Worm (Caenorhabditis elegans) whole organism, L4 larva: ENCODE data around the gene F28F9.3.

Experiments used
- aha-1 ChIP-seq: fragments of 150-350 bp; peaks from one replicate; lab custom pipeline; 2014; ENCODE audit warnings: missing biosample characterization, missing genetic modification characterization
- ces-1 ChIP-seq: fragments of 150-350 bp; sonication (generic microtip); optimal IDR thresholded peaks from 4 replicates; lab custom pipeline; 2014; ENCODE audit warnings: missing biosample characterization, missing genetic modification reagents, missing genetic modification characterization
- duxl-1 ChIP-seq: sonication (generic microtip); optimal IDR thresholded peaks from 2 replicates; lab custom pipeline; 2016; ENCODE audit warnings: mild to moderate bottlenecking, missing genetic modification characterization, moderate library complexity, missing compliant biosample characterization; ENCODE audit not compliant: poor library complexity
- gei-8 ChIP-seq: fragments of 200-800 bp; sonication (Bioruptor generic); optimal IDR thresholded peaks from 2 replicates; lab custom pipeline; 2018; ENCODE audit warnings: mild to moderate bottlenecking, missing genetic modification characterization, missing compliant biosample characterization
- mdt-29 ChIP-seq: fragments of 200-800 bp; sonication (Bioruptor generic); IDR thresholded peaks from 2 replicates; pipeline ENCODE4 v1.3.6; 2022; ENCODE audit warnings: missing genetic modification reagents, missing genetic modification characterization, missing compliant biosample characterization
- nhr-10 ChIP-seq: fragments of 150-350 bp; optimal IDR thresholded peaks from 2 replicates; lab custom pipeline; 2014; ENCODE audit warnings: missing biosample characterization, missing genetic modification characterization
- nhr-25 ChIP-seq: sonication (generic microtip); optimal IDR thresholded peaks from 2 replicates; lab custom pipeline; 2017; ENCODE audit warnings: missing genetic modification characterization, mild to moderate bottlenecking, missing compliant biosample characterization, antibody characterized with exemption, moderate library complexity, borderline replicate concordance; ENCODE audit not compliant: insufficient read depth
- zag-1 ChIP-seq: fragments of 150-350 bp; optimal IDR thresholded peaks from 2 replicates; lab custom pipeline; 2014; ENCODE audit warnings: missing biosample characterization, missing genetic modification characterization
- ztf-11 ChIP-seq: fragments of 150-350 bp; optimal IDR thresholded peaks from 2 replicates; lab custom pipeline; 2014; ENCODE audit warnings: missing biosample characterization, missing genetic modification characterization

DNA sequence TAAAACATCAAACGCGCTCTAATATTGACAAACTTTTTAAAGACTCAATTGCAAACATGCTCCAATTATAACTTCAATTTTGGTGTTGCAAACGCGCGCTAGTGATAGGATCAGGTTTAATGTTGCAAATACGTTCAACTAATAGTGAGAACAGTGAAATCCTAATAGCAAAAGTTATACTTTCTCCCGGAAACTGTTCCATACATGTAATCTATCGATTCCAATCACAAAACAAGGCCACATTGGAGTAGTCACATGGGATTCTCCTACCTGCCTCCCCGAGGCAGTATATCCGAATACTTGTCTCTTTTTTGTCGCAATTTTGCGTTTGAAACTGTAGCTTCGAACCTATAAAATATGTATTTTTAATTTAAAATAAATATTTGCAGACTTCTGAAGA is 43.2 kb downstream of the F28F9.3 start:
- TF ChIP-seq aha-1 (no peak), ces-1 (no peak), zag-1 (tag; lab: Kevin White, UChicago) (no peak), ztf-11 (tag; lab: Kevin White, UChicago) (no peak), gei-8 (GFP tag; lab: Kevin White, UChicago) (no peak), mdt-29 (no peak), duxl-1 (tag; lab: Kevin White, UChicago) (no peak), nhr-10 (tag; lab: Kevin White, UChicago) (no peak), nhr-25 (tag; lab: Kevin White, UChicago) (no peak)
